Fruit fly (Drosophila melanogaster) Kc167 (cell line): ENCODE measurements around the gene CG18234.

Source experiments
- Sin3A ChIP-seq: fragments of >200 bp; optimal IDR thresholded peaks from 2 replicates; lab custom pipeline; 2018; ENCODE audit warnings: missing external identifiers
- psq ChIP-seq: fragments of >200 bp; optimal IDR thresholded peaks from 2 replicates; lab custom pipeline; 2017; ENCODE audit warnings: missing external identifiers
- ttk ChIP-seq: sonication (Bioruptor generic); optimal IDR thresholded peaks from 2 replicates; lab custom pipeline; 2017; ENCODE audit warnings: missing external identifiers

DNA sequence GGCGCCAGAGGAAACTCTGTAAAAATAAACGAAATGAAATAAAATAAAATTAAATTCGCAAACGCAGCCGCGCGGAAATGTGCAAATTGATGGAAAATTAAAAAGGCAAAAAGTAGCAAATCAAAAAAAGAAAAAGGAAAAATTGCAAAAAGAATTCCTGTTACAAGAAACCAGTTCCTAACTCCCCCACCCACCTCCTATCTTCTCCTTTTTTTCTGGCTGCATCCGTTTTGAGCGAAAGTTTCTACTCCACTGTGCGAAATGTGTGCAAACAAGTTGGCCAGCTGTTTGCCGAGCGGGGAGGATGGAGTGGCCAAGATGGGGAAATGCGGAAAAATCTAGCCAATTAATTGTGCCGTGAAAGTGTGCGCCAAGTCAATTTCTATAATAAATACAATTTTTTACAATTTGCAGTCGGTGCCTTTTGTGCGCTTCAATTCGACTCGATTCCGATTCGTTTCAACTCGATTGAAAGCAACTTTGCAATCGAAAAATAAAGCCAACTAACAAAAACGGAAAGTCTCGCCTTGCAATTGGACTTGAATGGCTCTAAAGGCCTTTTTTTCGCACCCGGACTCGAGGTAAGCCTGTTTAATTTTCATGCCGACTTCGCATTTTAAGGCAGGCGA, 23.3 kb downstream of the CG18234 start:
- TF ChIP-seq psq (no peak), ttk (lab: Kevin White, UChicago) (no peak), Sin3A (no peak)
